Fruit fly (Drosophila melanogaster) Kc167 (cell line): ENCODE data around the gene alpha-Man-Ic.

ENCODE experiments used
- Myc ChIP-seq: fragments of >200 bp; optimal IDR thresholded peaks from 2 replicates; lab custom pipeline; 2017; ENCODE audit warnings: missing external identifiers
- Sin3A ChIP-seq: fragments of >200 bp; optimal IDR thresholded peaks from 2 replicates; lab custom pipeline; 2018; ENCODE audit warnings: missing external identifiers
- h ChIP-seq: fragments of >200 bp; optimal IDR thresholded peaks from 3 replicates; lab custom pipeline; 2018; ENCODE audit warnings: missing external identifiers
- psq ChIP-seq: fragments of >200 bp; optimal IDR thresholded peaks from 2 replicates; lab custom pipeline; 2017; ENCODE audit warnings: missing external identifiers
- ttk ChIP-seq: sonication (Bioruptor generic); optimal IDR thresholded peaks from 2 replicates; lab custom pipeline; 2017; ENCODE audit warnings: missing external identifiers

DNA sequence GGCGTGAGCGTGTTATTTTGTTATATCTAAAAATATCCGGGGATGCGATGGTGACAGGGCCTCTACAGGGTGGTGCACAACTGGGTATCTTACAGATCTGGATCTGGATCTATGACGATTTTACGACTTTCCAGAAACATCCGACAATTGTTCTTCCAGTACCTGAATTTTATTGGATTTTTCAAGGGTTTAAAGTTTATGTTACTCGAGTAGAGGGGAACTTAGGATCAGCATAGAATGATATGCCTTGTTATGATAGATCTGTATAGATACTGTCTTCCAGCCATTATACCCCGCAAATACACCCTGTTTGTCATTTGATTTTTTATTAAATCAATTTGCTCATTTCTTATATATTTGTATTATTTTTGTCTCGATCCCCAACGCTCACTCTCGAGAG lies 35.8 kb downstream of the alpha-Man-Ic start:
- TF ChIP-seq h (lab: Kevin White, UChicago) (no peak), Myc (lab: Kevin White, UChicago) (no peak), psq (lab: Kevin White, UChicago) (no peak), Sin3A (no peak), ttk (no peak)
